Worm (Caenorhabditis elegans) whole organism, L4/young adult: ENCODE measurements around the gene K02A6.4.

Experiments used
- W03F9.2 ChIP-seq: fragments of 150-350 bp; optimal IDR thresholded peaks from 2 replicates; lab custom pipeline; 2014; ENCODE audit warnings: missing biosample characterization, missing genetic modification characterization
- dao-5 ChIP-seq: sonication (generic microtip); optimal IDR thresholded peaks from 2 replicates; lab custom pipeline; 2016; ENCODE audit warnings: missing genotype, missing genetic modification characterization, moderate library complexity, missing compliant biosample characterization
- him-1 ChIP-seq: sonication (generic microtip); optimal IDR thresholded peaks from 2 replicates; lab custom pipeline; 2016; ENCODE audit warnings: missing genotype, missing genetic modification reagents, missing genetic modification characterization, missing compliant biosample characterization

- TF ChIP-seq dao-5 (tag; lab: Kevin White, UChicago) (no peak), him-1 (tag; lab: Kevin White, UChicago) (no peak), W03F9.2 (tag; lab: Kevin White, UChicago) (no peak)
Observed at ce11 chrX:8200206-8200605, 18.3 kb downstream of the K02A6.4 start.
